Fruit fly (Drosophila melanogaster) ovary, adult (tissue): ENCODE measurements around the gene CG5381.
A peak's percentile ranks its signal among the peaks of the same experiment; 100 is the strongest.

Experiments
- CG17801 ChIP-seq: fragments of 200-800 bp; optimal IDR thresholded peaks from 2 replicates; lab custom pipeline; 2019; ENCODE audit warnings: missing biosample characterization, mild to moderate bottlenecking, missing genetic modification characterization, moderate library complexity; ENCODE audit not compliant: partially characterized antibody

The CG5381 gene

DNA sequence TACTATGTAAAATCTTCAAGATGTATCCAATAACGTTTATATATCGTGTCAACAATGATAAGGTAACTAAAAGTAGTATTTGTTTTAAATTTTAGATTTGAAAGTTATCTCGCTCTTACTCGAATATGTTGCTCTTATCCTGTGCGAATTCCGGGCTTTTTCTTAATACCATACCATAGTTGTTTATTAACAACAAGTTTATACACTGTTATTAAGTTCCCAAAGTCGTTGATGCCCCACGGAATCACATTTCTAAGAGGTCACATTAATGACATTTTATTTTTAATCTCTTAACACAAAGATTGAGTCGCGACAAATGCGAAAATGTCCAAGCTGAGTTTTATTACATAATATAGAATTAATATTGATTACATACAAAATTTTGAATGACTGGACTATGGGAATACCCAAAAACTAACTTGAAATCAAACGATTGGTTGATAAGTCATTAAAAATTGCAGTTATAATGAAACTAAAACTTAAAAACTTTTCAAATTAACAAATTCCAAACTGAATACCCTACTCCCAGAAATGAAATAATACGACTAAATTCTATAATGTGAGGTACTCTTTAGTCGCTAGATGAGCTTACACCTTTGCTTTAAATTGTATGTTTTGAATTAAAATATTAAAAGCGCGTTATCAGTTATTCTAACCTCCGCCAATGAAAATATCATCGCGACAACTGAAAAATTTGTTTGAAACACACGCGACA lies at the start of gene CG5381:
Gene CG5381 (minus strand): TSS at position 330 of the 715 bp plus-strand sequence.
- no peak for TF ChIP-seq CG17801

DNA sequence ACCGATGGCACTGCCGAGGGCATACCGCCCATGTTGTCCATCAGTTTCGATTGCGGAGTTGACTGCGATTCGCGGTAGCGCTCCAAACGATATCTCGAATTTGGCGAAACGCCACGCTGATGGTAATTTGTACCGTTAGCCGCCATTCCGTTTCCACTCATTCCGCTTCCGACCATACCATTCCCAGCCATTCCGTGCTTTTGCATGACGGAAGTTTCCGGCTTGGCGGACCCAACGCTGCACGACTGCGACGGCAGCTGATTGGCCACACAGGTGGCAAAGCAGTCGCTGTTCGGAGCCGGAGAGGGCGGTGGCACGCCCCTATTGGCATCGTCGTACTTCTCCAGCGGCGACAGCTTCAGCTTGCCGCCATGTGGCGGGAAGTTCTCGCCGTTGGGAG lies 49.4 kb upstream of the CG5381 start:
- no peak for TF ChIP-seq CG17801

DNA sequence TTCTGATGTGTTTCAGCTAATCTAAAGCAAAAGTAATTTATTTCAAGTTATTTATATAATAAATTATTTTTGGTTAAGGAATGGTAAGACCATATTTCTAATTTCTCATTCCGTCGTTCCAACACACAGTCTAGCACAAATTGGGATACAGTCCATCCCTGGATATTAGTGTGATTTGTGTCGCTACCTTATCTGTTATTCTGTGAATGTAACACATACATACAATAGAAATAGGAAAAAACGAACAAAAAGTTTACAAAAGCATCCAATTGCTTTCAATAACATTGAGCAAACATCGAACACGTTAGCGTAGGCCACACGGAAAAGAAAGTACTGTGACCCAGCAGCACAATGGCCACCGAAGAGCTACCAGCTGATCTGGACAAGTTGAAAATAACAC lies 43.6 kb upstream of the CG5381 start, which contains the start of gene CG5056:
Gene CG5056 (plus strand): TSS at position 168 of the 400 bp plus-strand sequence.
- TF ChIP-seq CG17801 = peak; percentile 67

DNA sequence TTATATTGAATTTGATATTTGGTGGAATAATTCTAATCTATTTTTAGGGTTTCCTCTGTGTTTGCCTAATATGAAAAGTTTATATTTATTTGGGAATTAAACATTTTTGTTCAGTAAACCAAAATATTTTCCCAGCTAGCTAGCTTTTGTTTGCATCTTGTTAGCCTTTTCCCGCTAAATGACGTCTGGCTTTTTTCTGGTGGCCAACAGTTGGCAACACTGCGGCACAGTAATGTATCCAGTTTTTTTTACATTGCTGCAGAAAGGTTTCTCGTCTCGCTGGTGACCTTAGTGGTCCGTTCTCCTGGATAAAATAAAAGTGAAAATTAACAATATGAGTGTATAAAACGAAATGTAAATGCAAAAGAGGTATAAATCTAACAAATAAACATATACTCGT lies 41.3 kb upstream of the CG5381 start, which contains the start of gene lft:
Gene lft (plus strand): TSS at position 243 of the 400 bp plus-strand sequence.
- no peak for TF ChIP-seq CG17801

DNA sequence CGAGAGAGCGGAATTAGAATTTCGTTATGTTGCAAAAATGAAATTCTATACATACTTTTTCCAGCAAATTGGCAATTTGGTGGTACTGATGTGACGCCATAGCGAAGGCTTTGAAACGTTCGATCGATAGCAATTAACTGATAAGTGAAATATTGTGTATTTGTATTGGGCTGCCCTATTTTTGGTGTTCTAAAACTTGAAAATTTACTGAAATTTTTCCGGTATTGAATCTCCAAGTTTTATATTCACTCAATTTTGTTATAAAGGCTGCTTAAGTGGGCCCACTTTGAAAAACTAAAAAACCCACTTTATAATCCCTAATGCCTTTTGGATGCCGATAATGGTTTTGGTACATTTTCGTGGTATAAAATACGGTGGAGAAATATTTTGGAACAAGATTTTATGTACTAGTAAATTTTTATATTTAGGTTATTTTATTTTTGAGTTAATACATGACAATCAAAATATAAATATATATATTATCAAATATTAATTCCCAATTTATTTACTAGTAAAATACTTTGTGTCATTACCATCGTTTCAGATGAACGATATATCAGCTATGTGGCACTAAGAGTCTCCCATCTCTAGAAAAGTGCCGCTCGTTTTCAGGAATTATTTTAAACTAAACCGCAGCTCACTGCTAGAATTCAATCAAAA lies 39.6 kb upstream of the CG5381 start, which contains the start of the genes Cand1 and pim:
Gene Cand1 (minus strand): TSS at position 300 of the 660 bp plus-strand sequence.
Gene pim (plus strand): TSS at position 582 of the 660 bp plus-strand sequence.
- no peak for TF ChIP-seq CG17801

DNA sequence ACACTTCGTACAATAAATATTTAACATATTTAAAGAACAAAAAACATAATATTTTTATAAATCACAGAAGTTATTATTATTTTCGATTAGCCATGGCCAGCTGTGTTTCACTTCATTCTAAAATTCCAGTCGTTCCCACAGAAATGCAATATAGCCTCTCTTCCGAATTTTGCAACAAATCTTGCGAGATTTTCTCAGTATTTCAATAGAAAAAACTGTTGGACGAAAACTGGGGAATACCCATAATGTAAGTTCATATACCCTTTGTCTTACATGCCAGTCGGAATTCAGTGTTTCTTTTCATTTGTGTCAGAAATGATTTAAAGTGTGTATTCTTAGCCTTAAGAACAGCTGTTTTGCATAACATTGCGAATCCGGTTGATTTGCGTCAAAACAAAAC lies 33.6 kb upstream of the CG5381 start, which contains the start of the genes CtsL4 and ClpP:
Gene CtsL4 (minus strand): TSS at position 90 of the 400 bp plus-strand sequence.
Gene ClpP (plus strand): TSS at position 288 of the 400 bp plus-strand sequence.
- TF ChIP-seq CG17801 = no peak

DNA sequence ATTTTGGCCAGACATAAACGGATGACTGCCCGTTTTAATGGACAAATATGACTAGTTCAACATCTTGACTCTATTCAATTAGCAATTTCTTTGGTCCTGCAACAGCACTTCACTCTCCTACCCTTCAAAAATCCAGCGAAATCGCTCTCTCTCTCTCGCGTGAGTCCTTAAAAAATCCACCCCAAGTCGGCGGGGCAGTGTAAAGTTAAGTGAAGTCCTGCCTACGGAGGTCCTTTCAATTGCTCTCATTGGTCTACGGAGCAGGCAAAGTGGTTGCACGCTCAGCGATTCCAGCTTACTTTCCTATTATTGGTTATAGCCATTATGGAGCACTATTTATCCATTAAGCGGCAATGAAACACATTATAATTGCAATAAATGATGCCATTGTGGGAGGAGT lies 31.0 kb upstream of the CG5381 start, which contains the start of gene CG34367:
Gene CG34367 (minus strand): TSS at position 35 of the 400 bp plus-strand sequence.
- no peak for TF ChIP-seq CG17801

DNA sequence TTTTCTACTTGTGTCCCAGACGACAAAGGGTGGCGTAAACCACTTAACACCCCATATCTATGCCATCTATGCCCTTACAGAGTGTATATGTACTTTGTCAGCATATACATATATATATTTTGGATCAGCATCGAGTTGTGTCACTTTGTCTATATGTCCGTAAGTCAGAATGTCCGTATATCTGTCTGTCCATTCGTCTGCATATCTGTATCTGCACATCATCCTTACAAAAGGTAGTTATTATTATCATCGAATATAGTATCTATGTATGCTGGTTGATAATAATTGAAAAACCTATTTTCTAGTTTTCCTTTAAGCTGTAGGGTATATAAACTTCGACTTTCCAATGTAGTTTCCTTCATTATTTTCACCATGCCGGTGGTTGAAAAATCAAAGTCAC lies 28.2 kb upstream of the CG5381 start:
- no peak for TF ChIP-seq CG17801

DNA sequence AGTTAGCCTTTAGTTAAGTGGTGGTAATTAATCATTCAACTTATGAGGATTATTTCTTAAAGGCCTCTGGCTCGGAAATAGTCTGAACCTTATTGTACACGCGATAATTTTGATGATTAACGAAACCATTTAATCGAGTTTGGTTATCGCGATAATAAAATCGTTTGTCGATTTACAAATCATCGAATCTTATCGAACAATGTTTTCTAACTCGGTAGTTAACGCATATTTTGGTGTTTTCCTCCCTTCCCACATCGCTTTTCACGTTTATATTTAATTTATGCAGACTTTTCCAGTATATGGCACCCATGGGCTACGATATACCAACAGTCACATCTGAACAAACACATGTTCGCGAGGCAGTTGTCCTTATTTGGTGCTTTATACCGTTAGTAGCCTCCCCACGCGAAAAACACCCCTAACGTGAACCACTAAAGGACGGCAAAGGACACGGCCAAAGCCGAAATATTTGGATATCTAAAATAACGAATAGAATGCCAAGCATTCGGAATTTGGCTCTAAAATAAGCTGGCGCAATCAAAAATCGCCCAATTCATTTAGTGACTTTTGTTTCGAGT lies 21.2 kb upstream of the CG5381 start, which contains the start of gene Frmd5:
Gene Frmd5 (plus strand): TSS at position 414 of the 578 bp plus-strand sequence.
- no peak for TF ChIP-seq CG17801

DNA sequence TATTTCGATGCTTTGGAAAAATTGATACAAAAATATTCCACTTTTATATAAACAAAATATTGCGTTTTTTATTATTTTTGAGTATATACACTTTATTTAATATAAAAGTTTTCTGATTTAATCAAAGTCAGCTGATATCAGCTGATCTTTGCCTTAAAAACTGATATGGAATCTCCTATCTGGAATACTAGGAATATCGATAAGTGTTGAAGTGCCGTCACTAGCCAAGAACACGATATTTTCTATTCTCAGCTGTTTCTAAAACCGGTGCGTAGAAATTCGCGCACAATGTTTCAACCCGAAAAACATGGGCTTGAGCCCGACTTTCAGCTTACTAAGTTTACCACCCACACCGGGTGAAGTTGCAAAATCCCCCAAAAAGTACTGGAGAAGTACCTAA lies 19.6 kb upstream of the CG5381 start, which contains the start of gene Sps2:
Gene Sps2 (plus strand): TSS at position 124 of the 400 bp plus-strand sequence.
- peak; percentile 33 for TF ChIP-seq CG17801

DNA sequence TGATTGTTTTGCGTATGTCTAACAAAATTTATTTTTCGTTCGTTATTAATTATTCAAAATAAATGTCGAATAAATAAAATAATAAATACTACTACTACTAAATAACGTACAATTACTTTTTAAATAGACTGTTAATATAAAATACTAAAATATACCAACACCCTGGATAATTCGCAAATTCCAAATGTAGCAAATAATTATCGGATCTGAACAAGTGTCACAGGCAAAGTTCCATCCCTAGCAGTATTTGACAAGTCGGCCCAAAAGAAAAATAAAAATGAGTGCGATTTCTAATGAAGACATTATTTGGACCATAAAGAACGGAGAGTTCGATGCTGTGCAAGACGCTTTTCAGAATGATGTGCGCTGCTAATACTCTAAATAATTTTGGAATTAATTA lies 18.5 kb upstream of the CG5381 start, which contains the start of gene CG31715:
Gene CG31715 (plus strand): TSS at position 212 of the 400 bp plus-strand sequence.
- peak; percentile 33 for TF ChIP-seq CG17801

DNA sequence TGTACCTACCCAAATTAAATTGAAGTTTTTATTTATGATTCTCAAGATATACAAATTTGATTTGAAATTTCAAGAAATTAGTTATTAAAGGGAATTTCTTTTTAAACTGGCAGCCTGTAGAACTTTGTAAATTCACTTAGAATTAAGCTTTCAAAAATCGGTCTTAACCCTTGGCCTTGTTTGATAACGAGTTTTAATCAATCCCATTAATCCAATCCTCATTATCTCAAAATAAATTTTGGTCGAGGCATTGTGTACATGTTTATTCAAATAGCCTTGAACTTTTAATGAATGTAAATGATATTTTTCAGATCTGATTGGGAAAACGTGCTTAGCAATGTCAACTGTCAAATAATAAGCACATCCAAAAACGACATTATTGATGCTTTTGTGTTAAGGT lies 16.9 kb upstream of the CG5381 start:
- TF ChIP-seq CG17801 = no peak

DNA sequence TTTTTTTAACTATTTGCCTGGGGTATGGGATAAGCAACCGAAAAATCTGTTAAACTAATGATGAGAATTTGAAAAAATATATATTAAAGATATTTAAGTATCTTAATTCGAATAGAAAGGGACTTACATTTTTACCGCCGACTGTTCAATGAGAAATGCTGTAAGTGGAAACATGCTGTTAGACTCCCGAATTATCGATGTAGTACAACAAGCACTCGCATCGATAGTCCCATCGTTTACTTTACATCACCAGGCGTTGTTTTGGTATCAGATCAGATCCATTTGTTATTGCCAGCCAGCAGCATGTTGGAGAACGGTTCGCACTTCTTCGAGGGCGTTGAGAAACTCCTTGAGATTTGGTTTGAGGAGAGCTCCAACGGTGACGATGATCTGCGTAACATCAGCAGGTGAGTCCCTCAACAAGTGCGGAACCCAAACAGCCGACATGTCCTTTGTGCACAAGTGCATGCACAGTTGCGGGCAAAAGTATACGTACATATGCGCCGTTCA lies 16.4 kb upstream of the CG5381 start, which contains the start of gene SamDC:
Gene SamDC (plus strand): TSS at position 246 of the 510 bp plus-strand sequence.
- peak; percentile 54 for TF ChIP-seq CG17801

DNA sequence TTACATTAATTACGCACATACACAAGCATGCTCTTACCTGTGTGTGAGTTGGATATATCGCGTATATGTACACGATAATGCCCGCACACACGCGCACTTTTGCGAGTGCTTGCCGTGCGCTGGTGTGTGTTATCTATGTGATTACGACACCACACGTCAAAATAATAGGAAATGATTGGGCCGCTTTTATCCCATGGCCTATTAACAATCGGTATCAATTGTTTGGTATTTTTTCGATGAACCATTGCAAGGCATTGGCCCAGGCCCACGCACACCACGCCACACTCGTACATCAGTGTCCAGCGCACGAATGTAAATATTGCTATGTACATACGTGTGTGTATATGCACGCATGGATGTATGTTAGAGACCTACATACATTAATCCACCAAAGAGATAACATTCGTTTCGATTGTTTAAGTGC lies 12.0 kb upstream of the CG5381 start:
- peak; percentile 46 for TF ChIP-seq CG17801

DNA sequence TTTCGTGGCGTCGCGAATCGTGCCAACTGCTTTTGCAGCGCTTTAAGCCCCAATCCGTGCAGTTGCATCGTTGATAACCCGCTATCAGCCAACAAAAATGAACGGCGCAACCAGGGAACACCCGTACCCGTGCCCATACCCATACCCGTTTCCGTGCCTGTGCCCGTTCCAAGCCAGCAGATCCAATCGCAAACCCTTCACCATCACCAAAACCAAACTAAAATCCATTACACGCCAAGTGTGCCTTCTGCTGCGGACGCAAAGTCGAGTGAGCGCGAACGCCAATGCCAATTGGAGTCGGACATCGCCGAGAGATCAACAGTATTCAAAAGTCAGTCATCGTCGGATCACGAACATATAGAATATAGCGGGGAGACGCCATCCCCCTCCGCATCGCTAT lies 11.3 kb upstream of the CG5381 start:
- TF ChIP-seq CG17801 = no peak
